Worm (Caenorhabditis elegans) whole organism, midembryonic: ENCODE results near the gene noca-1.

Experiments
- T22C8.4 ChIP-seq: fragments of 200-800 bp; sonication (Bioruptor generic); IDR thresholded peaks from 2 replicates; pipeline ENCODE4 v1.3.6; 2022; ENCODE audit warnings: missing genetic modification characterization, missing compliant biosample characterization
- cog-1 ChIP-seq: sonication (generic microtip); optimal IDR thresholded peaks from 2 replicates; lab custom pipeline; 2016; ENCODE audit warnings: missing genetic modification characterization, missing compliant biosample characterization
- flt-1 ChIP-seq: fragments of 200-800 bp; sonication (Bioruptor generic); IDR thresholded peaks from 2 replicates; pipeline ENCODE4 v1.3.6; 2022; ENCODE audit warnings: missing genetic modification characterization, missing compliant biosample characterization
- klf-2 ChIP-seq: fragments of 200-800 bp; sonication (Bioruptor generic); conservative IDR thresholded peaks from 2 replicates; pipeline ENCODE4 v1.3.6; 2022; ENCODE audit warnings: missing genetic modification reagents, missing genetic modification characterization, missing compliant biosample characterization
- med-1 ChIP-seq: sonication (generic microtip); optimal IDR thresholded peaks from 2 replicates; lab custom pipeline; 2017; ENCODE audit warnings: missing genetic modification characterization, mild to moderate bottlenecking, missing compliant biosample characterization, antibody characterized with exemption, missing genetic modification reagents; ENCODE audit not compliant: insufficient read depth
- ref-1 ChIP-seq: fragments of 200-800 bp; sonication (Bioruptor generic); conservative IDR thresholded peaks from 2 replicates; pipeline ENCODE4 v1.3.6; 2022; ENCODE audit warnings: missing genetic modification reagents, missing genetic modification characterization, missing compliant biosample characterization
- tab-1 ChIP-seq: fragments of 200-800 bp; sonication (Bioruptor generic); IDR thresholded peaks from 2 replicates; pipeline ENCODE4 v1.3.6; 2022; ENCODE audit warnings: missing genetic modification characterization, missing compliant biosample characterization
- ztf-23 ChIP-seq: fragments of 200-800 bp; sonication (Bioruptor generic); IDR thresholded peaks from 2 replicates; pipeline ENCODE4 v1.3.6; 2022; ENCODE audit warnings: missing genetic modification reagents, missing genetic modification characterization, missing compliant biosample characterization
- ztf-29 ChIP-seq: fragments of 200-800 bp; sonication (Bioruptor generic); IDR thresholded peaks from 2 replicates; pipeline ENCODE4 v1.3.6; 2022; ENCODE audit warnings: missing genetic modification reagents, missing genetic modification characterization, missing compliant biosample characterization

DNA sequence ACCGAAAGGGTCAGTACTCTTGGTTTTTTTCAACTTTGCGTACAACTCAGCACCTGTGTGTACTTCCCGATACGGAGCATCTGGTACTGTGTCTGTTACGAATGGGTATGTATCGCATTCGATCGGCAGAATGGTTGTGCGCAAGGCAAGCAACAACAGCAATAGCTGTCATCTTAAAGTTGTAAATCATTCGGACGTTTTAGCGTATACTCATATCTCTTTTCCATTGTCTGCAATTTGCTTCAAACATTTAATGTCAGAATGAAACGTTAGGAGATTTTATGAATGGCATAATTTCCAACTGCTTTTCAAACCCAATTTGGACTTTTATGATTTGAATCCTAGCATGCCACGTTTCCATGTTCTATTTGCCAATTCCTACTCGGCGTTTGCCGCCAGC lies 4.4 kb downstream of the noca-1 start:
- TF ChIP-seq med-1 (GFP tag; lab: Kevin White, UChicago): no peak
- TF ChIP-seq ref-1 (GFP tag; lab: Robert Waterston, UW): no peak
- no peak for TF ChIP-seq tab-1 (GFP tag; lab: Robert Waterston, UW)
- TF ChIP-seq klf-2 (GFP tag; lab: Robert Waterston, UW): no peak
- no peak for TF ChIP-seq ztf-29 (GFP tag; lab: Robert Waterston, UW)
- no peak for TF ChIP-seq cog-1
- no peak for TF ChIP-seq flt-1 (GFP tag; lab: Robert Waterston, UW)
- no peak for TF ChIP-seq T22C8.4 (GFP tag; lab: Robert Waterston, UW)
- no peak for TF ChIP-seq ztf-23 (GFP tag; lab: Robert Waterston, UW)
